Worm (Caenorhabditis elegans) whole organism, L2 larva: ENCODE results near the gene B0035.18.

Experiments used
- ZK546.5 ChIP-seq: sonication (generic microtip); optimal IDR thresholded peaks from 2 replicates; lab custom pipeline; 2017; ENCODE audit warnings: missing biosample characterization, missing genetic modification characterization
- ceh-82 ChIP-seq: fragments of 150-350 bp; optimal IDR thresholded peaks from 2 replicates; lab custom pipeline; 2014; ENCODE audit warnings: missing biosample characterization, missing genetic modification characterization
- dmd-4 ChIP-seq: sonication (generic microtip); optimal IDR thresholded peaks from 2 replicates; lab custom pipeline; 2017; ENCODE audit warnings: missing biosample characterization, missing genetic modification characterization
- elt-3 ChIP-seq: sonication (generic microtip); optimal IDR thresholded peaks from 2 replicates; lab custom pipeline; 2017; ENCODE audit warnings: missing biosample characterization, missing genetic modification characterization
- nhr-12 ChIP-seq: fragments of 150-350 bp; optimal IDR thresholded peaks from 2 replicates; lab custom pipeline; 2014; ENCODE audit warnings: missing biosample characterization, missing genetic modification characterization
- nhr-23 ChIP-seq: fragments of 150-350 bp; optimal IDR thresholded peaks from 2 replicates; lab custom pipeline; 2014; ENCODE audit warnings: missing biosample characterization, missing genetic modification reagents, missing genetic modification characterization
- nhr-25 ChIP-seq: fragments of 150-350 bp; sonication (generic microtip); optimal IDR thresholded peaks from 3 replicates; lab custom pipeline; 2014; ENCODE audit warnings: missing biosample characterization, missing genetic modification characterization
- zag-1 ChIP-seq: fragments of 150-350 bp; optimal IDR thresholded peaks from 2 replicates; lab custom pipeline; 2014; ENCODE audit warnings: missing biosample characterization, missing genetic modification characterization
- ztf-11 ChIP-seq: sonication (generic microtip); optimal IDR thresholded peaks from 2 replicates; lab custom pipeline; 2017; ENCODE audit warnings: missing biosample characterization, missing genetic modification characterization

- no peak for TF ChIP-seq nhr-23 (tag; lab: Kevin White, UChicago)
- TF ChIP-seq ceh-82: no peak
- no peak for TF ChIP-seq nhr-12 (tag; lab: Kevin White, UChicago)
- TF ChIP-seq ZK546.5 (tag; lab: Kevin White, UChicago): no peak
- no peak for TF ChIP-seq ztf-11
- no peak for TF ChIP-seq nhr-25 (tag; lab: Kevin White, UChicago)
- no peak for TF ChIP-seq dmd-4 (tag; lab: Kevin White, UChicago)
- TF ChIP-seq elt-3: no peak
- TF ChIP-seq zag-1: no peak
These were observed 9.5 kb upstream of the B0035.18 start, which contains the start of gene znf-207 for ce11 chrIV:11310624-11311023.
